Worm (Caenorhabditis elegans) whole organism, young adult: Measurements from ENCODE around the gene ZC443.3.

ENCODE experiments used
- B0336.3 ChIP-seq: fragments of 200-800 bp; sonication (Bioruptor generic); IDR thresholded peaks from 2 replicates; pipeline ENCODE4 v1.3.6; 2022; ENCODE audit warnings: missing genetic modification characterization, missing compliant biosample characterization
- akir-1 ChIP-seq: fragments of 200-800 bp; sonication (Bioruptor generic); optimal IDR thresholded peaks from 2 replicates; lab custom pipeline; 2018; ENCODE audit warnings: mild to moderate bottlenecking, missing genetic modification characterization, moderate library complexity, missing compliant biosample characterization
- attf-3 ChIP-seq: fragments of 200-800 bp; sonication (Bioruptor generic); conservative IDR thresholded peaks from 2 replicates; pipeline ENCODE4 v1.3.6; 2022; ENCODE audit warnings: missing genetic modification reagents, missing genetic modification characterization, missing compliant biosample characterization
- efl-1 ChIP-seq: fragments of 150-350 bp; optimal IDR thresholded peaks from 2 replicates; lab custom pipeline; 2014; ENCODE audit warnings: missing biosample characterization, missing genetic modification reagents, missing genetic modification characterization
- hsf-1 ChIP-seq: fragments of 200-800 bp; sonication (Bioruptor generic); IDR thresholded peaks from 2 replicates; pipeline ENCODE4 v1.3.6; 2022; ENCODE audit warnings: missing genetic modification reagents, missing genetic modification characterization, missing compliant biosample characterization
- let-607 ChIP-seq, 2 experiments: fragments of 200-800 bp in 1 of 2; sonication (Bioruptor generic) in 1 of 2; sonication (generic microtip) in 1 of 2; optimal IDR thresholded peaks; 2 replicates each; lab custom pipeline; 2016 to 2018; ENCODE audit warnings: mild to moderate bottlenecking in 2 of 2, missing compliant biosample characterization in 2 of 2, missing genetic modification characterization in 2 of 2, moderate library complexity in 2 of 2, missing genotype in 1 of 2
- nhr-27 ChIP-seq: fragments of 200-800 bp; sonication (Bioruptor generic); optimal IDR thresholded peaks from 2 replicates; lab custom pipeline; 2018; ENCODE audit warnings: mild to moderate bottlenecking, missing genetic modification characterization, moderate library complexity, missing compliant biosample characterization
- snpc-4 ChIP-seq, 5 experiments: fragments of 150-350 bp in 1 of 5; sonication (generic microtip) in 4 of 5; optimal IDR thresholded peaks; 2 replicates each; lab custom pipeline; 2014 to 2018; ENCODE audit warnings: missing genetic modification characterization in 5 of 5, missing biosample characterization in 3 of 5, antibody characterized with exemption in 2 of 5, mild to moderate bottlenecking in 2 of 5, missing compliant biosample characterization in 2 of 5, missing genotype in 2 of 5, moderate library complexity in 2 of 5, missing genetic modification reagents in 1 of 5
- unc-130 ChIP-seq: sonication (generic microtip); optimal IDR thresholded peaks from 2 replicates; lab custom pipeline; 2016; ENCODE audit warnings: missing genetic modification reagents, missing genetic modification characterization, missing compliant biosample characterization

DNA sequence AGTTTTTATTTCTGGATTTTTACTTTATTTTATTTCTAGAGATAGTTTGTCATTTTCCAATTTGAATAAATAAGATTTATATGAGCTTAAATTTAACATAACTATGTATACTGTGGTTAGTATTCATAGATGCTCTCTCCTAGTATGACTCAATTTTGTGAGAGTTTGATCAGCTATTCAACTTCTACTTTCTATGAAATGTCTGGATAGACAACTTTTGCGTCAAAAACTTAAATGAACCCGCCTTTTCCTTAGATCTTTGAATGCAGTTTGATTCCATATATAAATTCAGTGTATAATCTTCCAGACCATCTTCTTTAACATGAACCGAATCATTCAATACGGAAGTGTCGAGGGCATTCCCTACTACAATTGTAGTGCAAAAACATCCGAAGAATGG lies 45.0 kb downstream of the ZC443.3 start, which contains the start of gene srt-43:
- TF ChIP-seq let-607 (tag; optimal IDR thresholded peaks at IDR 0.05; lab: Kevin White, UChicago): no peak
- no peak for TF ChIP-seq hsf-1
- no peak for TF ChIP-seq efl-1 (GFP tag; lab: Kevin White, UChicago)
- no peak for TF ChIP-seq nhr-27 (tag; lab: Kevin White, UChicago)
- no peak for TF ChIP-seq akir-1
- TF ChIP-seq unc-130 (GFP tag; lab: Kevin White, UChicago): no peak
- no peak for TF ChIP-seq snpc-4 (GFP tag; optimal IDR thresholded peaks at IDR 0.05; lab: Kevin White, UChicago)
- TF ChIP-seq snpc-4 (tag; optimal IDR thresholded peaks at IDR 0.05; lab: Kevin White, UChicago): no peak
- TF ChIP-seq attf-3 (GFP tag; lab: Robert Waterston, UW): no peak
- no peak for TF ChIP-seq B0336.3 (GFP tag; lab: Robert Waterston, UW)
